Fruit fly (Drosophila melanogaster) whole organism, embryonic: ENCODE data around the gene Rab3GAP1.

Source experiments
- B-H1 ChIP-seq: fragments of 200-800 bp; sonication (Bioruptor generic); IDR thresholded peaks from 3 replicates; pipeline ENCODE4 v1.3.6; 2022; ENCODE audit warnings: missing biosample characterization, missing genetic modification characterization
- CG10959 ChIP-seq: fragments of 200-800 bp; sonication (Bioruptor generic); IDR thresholded peaks from 2 replicates; pipeline ENCODE4 v1.3.6; 2022; ENCODE audit warnings: missing biosample characterization, missing genetic modification characterization
- CG11093 ChIP-seq: fragments of 200-800 bp; sonication (Bioruptor generic); IDR thresholded peaks from 3 replicates; pipeline ENCODE4 v1.3.6; 2022; ENCODE audit warnings: missing biosample characterization, missing genetic modification characterization
- CG11504 ChIP-seq: fragments of 200-800 bp; sonication (Bioruptor generic); optimal IDR thresholded peaks from 3 replicates; lab custom pipeline; 2019; ENCODE audit warnings: missing biosample characterization, mild to moderate bottlenecking, missing genetic modification characterization, moderate library complexity
- CG11560 ChIP-seq: fragments of 200-800 bp; sonication (Bioruptor generic); IDR thresholded peaks from 3 replicates; pipeline ENCODE4 v1.3.6; 2022; ENCODE audit warnings: missing biosample characterization, missing genetic modification characterization
- CG11696 ChIP-seq: fragments of 200-800 bp; sonication (Bioruptor generic); IDR thresholded peaks from 2 replicates; pipeline ENCODE4 v1.3.6; 2022; ENCODE audit warnings: missing biosample characterization, missing genetic modification characterization
- CG13894 ChIP-seq: fragments of 200-800 bp; sonication (Bioruptor generic); optimal IDR thresholded peaks from 3 replicates; lab custom pipeline; 2018; ENCODE audit warnings: missing biosample characterization, mild to moderate bottlenecking, missing genetic modification characterization, moderate library complexity
- CG14014 ChIP-seq: fragments of 200-800 bp; sonication (Bioruptor generic); IDR thresholded peaks from 2 replicates; pipeline ENCODE4 v1.3.6; 2022; ENCODE audit warnings: missing biosample characterization, missing genetic modification characterization
- CG16815 ChIP-seq: fragments of 200-800 bp; sonication (Bioruptor generic); optimal IDR thresholded peaks from 3 replicates; lab custom pipeline; 2017; ENCODE audit warnings: missing biosample characterization, mild to moderate bottlenecking, missing genetic modification characterization
- CG18262 ChIP-seq: fragments of 200-800 bp; optimal IDR thresholded peaks from 3 replicates; lab custom pipeline; 2019; ENCODE audit warnings: missing biosample characterization, mild to moderate bottlenecking, missing genetic modification characterization, moderate library complexity
- CG1832 ChIP-seq: fragments of 200-800 bp; sonication (Bioruptor generic); optimal IDR thresholded peaks from 2 replicates; lab custom pipeline; 2017; ENCODE audit warnings: missing biosample characterization, mild to moderate bottlenecking, missing genetic modification characterization, inconsistent platforms
- CG34224 ChIP-seq: fragments of 200-800 bp; sonication (Bioruptor generic); IDR thresholded peaks from 3 replicates; pipeline ENCODE4 v1.3.6; 2022; ENCODE audit warnings: missing biosample characterization, missing genetic modification characterization; ENCODE audit not compliant: partially characterized antibody
- CG34376 ChIP-seq: fragments of 200-800 bp; sonication (Bioruptor generic); optimal IDR thresholded peaks from 2 replicates; lab custom pipeline; 2018; ENCODE audit warnings: missing biosample characterization, mild to moderate bottlenecking, missing genetic modification characterization
- CG4360 ChIP-seq: fragments of 200-800 bp; sonication (Bioruptor generic); IDR thresholded peaks from 2 replicates; pipeline ENCODE4 v1.3.6; 2022; ENCODE audit warnings: missing biosample characterization, missing genetic modification characterization
- CG4730 ChIP-seq: fragments of 200-800 bp; sonication (Bioruptor generic); IDR thresholded peaks from 2 replicates; pipeline ENCODE4 v1.3.6; 2022; ENCODE audit warnings: missing biosample characterization, missing genetic modification characterization
- CG5245 ChIP-seq: fragments of 200-800 bp; sonication (Bioruptor generic); optimal IDR thresholded peaks from 3 replicates; lab custom pipeline; 2016; ENCODE audit warnings: missing biosample characterization, missing genetic modification characterization
- CG6654 ChIP-seq: fragments of 200-800 bp; sonication (Bioruptor generic); optimal IDR thresholded peaks from 2 replicates; lab custom pipeline; 2017; ENCODE audit warnings: missing biosample characterization, mild to moderate bottlenecking, missing genetic modification characterization
- CG7372 ChIP-seq: fragments of 200-800 bp; sonication (Bioruptor generic); IDR thresholded peaks from 2 replicates; pipeline ENCODE4 v1.3.6; 2022; ENCODE audit warnings: missing biosample characterization, missing genetic modification characterization
- CG8089 ChIP-seq: fragments of 200-800 bp; sonication (Bioruptor generic); optimal IDR thresholded peaks from 3 replicates; lab custom pipeline; 2016; ENCODE audit warnings: missing biosample characterization, missing genetic modification characterization
- CG9727 ChIP-seq: fragments of 200-800 bp; sonication (Bioruptor generic); optimal IDR thresholded peaks from 3 replicates; lab custom pipeline; 2017; ENCODE audit warnings: missing biosample characterization, mild to moderate bottlenecking, missing genetic modification characterization
- Deaf1 ChIP-seq: fragments of 200-800 bp; optimal IDR thresholded peaks from 3 replicates; lab custom pipeline; 2019; ENCODE audit warnings: missing biosample characterization, mild to moderate bottlenecking, missing genetic modification characterization, moderate library complexity
- Ets65A ChIP-seq: fragments of 200-800 bp; sonication (Bioruptor generic); peaks from one replicate; lab custom pipeline; 2016; ENCODE audit warnings: missing biosample characterization, missing genetic modification characterization
- Fer1 ChIP-seq: fragments of 200-800 bp; sonication (Bioruptor generic); optimal IDR thresholded peaks from 2 replicates; lab custom pipeline; 2017; ENCODE audit warnings: missing biosample characterization, mild to moderate bottlenecking, missing genetic modification characterization
- Fer2 ChIP-seq: fragments of 200-800 bp; sonication (Bioruptor generic); optimal IDR thresholded peaks from 2 replicates; lab custom pipeline; 2018; ENCODE audit warnings: missing biosample characterization, mild to moderate bottlenecking, missing genetic modification characterization, moderate library complexity
- Gsc ChIP-seq: fragments of 200-800 bp; sonication (Bioruptor generic); IDR thresholded peaks from 2 replicates; pipeline ENCODE4 v1.3.6; 2022; ENCODE audit warnings: missing biosample characterization, missing genetic modification characterization
- HHEX ChIP-seq: fragments of 200-800 bp; sonication (Bioruptor generic); optimal IDR thresholded peaks from 3 replicates; lab custom pipeline; 2017; ENCODE audit warnings: missing biosample characterization, mild to moderate bottlenecking, missing genetic modification characterization, missing genetic modification reagents
- HLH54F ChIP-seq: fragments of 200-800 bp; sonication (Bioruptor generic); optimal IDR thresholded peaks from 3 replicates; lab custom pipeline; 2016; ENCODE audit warnings: missing biosample characterization, missing genetic modification characterization
- Hmr ChIP-seq: fragments of 200-800 bp; sonication (Bioruptor generic); optimal IDR thresholded peaks from 3 replicates; lab custom pipeline; 2017; ENCODE audit warnings: mild to moderate bottlenecking, missing biosample characterization, missing genetic modification reagents, missing genetic modification characterization
- Hr3 ChIP-seq: fragments of 200-800 bp; sonication (Bioruptor generic); optimal IDR thresholded peaks from 3 replicates; lab custom pipeline; 2016; ENCODE audit warnings: missing biosample characterization, missing genetic modification characterization
- Lhr ChIP-seq: fragments of 200-800 bp; sonication (Bioruptor generic); optimal IDR thresholded peaks from 3 replicates; lab custom pipeline; 2017; ENCODE audit warnings: mild to moderate bottlenecking, missing biosample characterization, missing genetic modification reagents, missing genetic modification characterization
- Lpt ChIP-seq: fragments of >200 bp; optimal IDR thresholded peaks from 2 replicates; lab custom pipeline; 2018; ENCODE audit warnings: missing biosample characterization, missing genetic modification characterization
- ab ChIP-seq: fragments of 200-800 bp; sonication (Bioruptor generic); optimal IDR thresholded peaks from 2 replicates; lab custom pipeline; 2016; ENCODE audit warnings: missing biosample characterization, missing genetic modification characterization
- ap ChIP-seq: fragments of 200-800 bp; sonication (Bioruptor generic); IDR thresholded peaks from 2 replicates; pipeline ENCODE4 v1.3.6; 2022; ENCODE audit warnings: missing biosample characterization, missing genetic modification characterization
- ara ChIP-seq: fragments of 200-800 bp; sonication (Bioruptor generic); IDR thresholded peaks from 2 replicates; pipeline ENCODE4 v1.3.6; 2022; ENCODE audit warnings: missing biosample characterization, missing genetic modification characterization
- az2 ChIP-seq: fragments of 200-800 bp; sonication (Bioruptor generic); optimal IDR thresholded peaks from 3 replicates; lab custom pipeline; 2016; ENCODE audit warnings: missing biosample characterization, missing genetic modification characterization
- emc ChIP-seq: fragments of 200-800 bp; sonication (Bioruptor generic); optimal IDR thresholded peaks from 2 replicates; lab custom pipeline; 2016; ENCODE audit warnings: missing biosample characterization, missing genetic modification characterization
- exex ChIP-seq: fragments of 200-800 bp; sonication (Bioruptor generic); optimal IDR thresholded peaks from 4 replicates; lab custom pipeline; 2018; ENCODE audit warnings: missing biosample characterization, mild to moderate bottlenecking, missing genetic modification characterization, moderate library complexity
- fd3F ChIP-seq: fragments of 200-800 bp; sonication (Bioruptor generic); optimal IDR thresholded peaks from 2 replicates; lab custom pipeline; 2018; ENCODE audit warnings: missing biosample characterization, mild to moderate bottlenecking, missing genetic modification characterization, moderate library complexity
- grau ChIP-seq: fragments of 200-800 bp; optimal IDR thresholded peaks from 3 replicates; lab custom pipeline; 2019; ENCODE audit warnings: missing biosample characterization, mild to moderate bottlenecking, missing genetic modification characterization, moderate library complexity
- gsb-n ChIP-seq: fragments of 200-800 bp; sonication (Bioruptor generic); optimal IDR thresholded peaks from 3 replicates; lab custom pipeline; 2018; ENCODE audit warnings: missing biosample characterization, mild to moderate bottlenecking, missing genetic modification characterization
- klu ChIP-seq: fragments of 200-800 bp; sonication (Bioruptor generic); IDR thresholded peaks from 2 replicates; pipeline ENCODE4 v1.3.6; 2022; ENCODE audit warnings: missing biosample characterization, missing genetic modification characterization
- luna ChIP-seq: fragments of 200-800 bp; sonication (Bioruptor generic); optimal IDR thresholded peaks from 2 replicates; lab custom pipeline; 2016; ENCODE audit warnings: missing biosample characterization, missing genetic modification characterization
- maf-S ChIP-seq: fragments of 200-800 bp; sonication (Bioruptor generic); optimal IDR thresholded peaks from 2 replicates; lab custom pipeline; 2016; ENCODE audit warnings: missing biosample characterization, missing genetic modification characterization
- org-1 ChIP-seq: fragments of 200-800 bp; sonication (Bioruptor generic); optimal IDR thresholded peaks from 2 replicates; lab custom pipeline; 2017; ENCODE audit warnings: missing biosample characterization, missing genetic modification characterization
- salm ChIP-seq: fragments of 200-800 bp; sonication (Bioruptor generic); optimal IDR thresholded peaks from 2 replicates; lab custom pipeline; 2018; ENCODE audit warnings: missing biosample characterization, mild to moderate bottlenecking, missing genetic modification characterization
- slp2 ChIP-seq: fragments of 200-800 bp; sonication (Bioruptor generic); optimal IDR thresholded peaks from 2 replicates; lab custom pipeline; 2016; ENCODE audit warnings: missing biosample characterization, missing genetic modification characterization
- sr ChIP-seq: fragments of 200-800 bp; sonication (Bioruptor generic); IDR thresholded peaks from 3 replicates; pipeline ENCODE4 v1.3.6; 2022; ENCODE audit warnings: missing biosample characterization, missing genetic modification characterization
- twi ChIP-seq: fragments of 200-800 bp; optimal IDR thresholded peaks from 2 replicates; lab custom pipeline; 2019; ENCODE audit warnings: missing biosample characterization, mild to moderate bottlenecking, missing genetic modification characterization, moderate library complexity
- wek ChIP-seq: fragments of 200-800 bp; sonication (Bioruptor generic); optimal IDR thresholded peaks from 3 replicates; lab custom pipeline; 2018; ENCODE audit warnings: missing biosample characterization, mild to moderate bottlenecking, missing genetic modification characterization, moderate library complexity
- wor ChIP-seq: fragments of 200-800 bp; sonication (Bioruptor generic); IDR thresholded peaks from 2 replicates; pipeline ENCODE4 v1.3.6; 2022; ENCODE audit warnings: missing biosample characterization, missing genetic modification characterization
- zf30C ChIP-seq: fragments of 200-800 bp; sonication (Bioruptor generic); optimal IDR thresholded peaks from 3 replicates; lab custom pipeline; 2018; ENCODE audit warnings: missing biosample characterization, mild to moderate bottlenecking, missing genetic modification characterization
- zfh1 ChIP-seq: fragments of 200-800 bp; sonication (Bioruptor generic); IDR thresholded peaks from 3 replicates; pipeline ENCODE4 v1.3.6; 2022; ENCODE audit warnings: missing biosample characterization, missing genetic modification characterization

Gene Rab3GAP1

DNA sequence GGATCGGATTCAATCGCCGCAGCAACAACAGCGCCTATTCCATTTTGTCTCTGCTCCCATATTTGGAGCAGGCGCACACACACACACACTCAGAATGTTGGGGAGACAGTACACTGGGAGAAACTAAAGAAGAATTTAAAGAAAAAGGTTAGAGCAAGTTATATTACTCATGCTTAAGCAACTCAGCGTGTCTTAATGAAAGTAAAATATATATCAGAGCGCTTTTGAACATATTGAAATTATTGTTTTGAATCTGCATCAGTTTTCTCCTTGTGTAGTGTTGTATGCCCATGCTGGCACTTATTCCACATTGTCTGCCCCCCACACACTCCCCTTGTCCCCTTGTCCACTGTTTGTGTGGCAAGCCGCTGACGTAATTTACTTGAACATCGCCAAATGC, 20.8 kb downstream of the Rab3GAP1 start (continued):
- TF ChIP-seq HLH54F (GFP tag; lab: Kevin White, UChicago) (peak; percentile 55), CG10959 (GFP tag; lab: Robert Waterston, UW) (peak; percentile 62), CG6654 (GFP tag; lab: Kevin White, UChicago) (peak; percentile 29), CG11504 (tag; lab: Kevin White, UChicago) (peak; percentile 90), salm (tag; lab: Kevin White, UChicago) (peak; percentile 49), ab (peak; percentile 63), wor (GFP tag; lab: Robert Waterston, UW) (peak; percentile 42), zf30C (GFP tag; lab: Kevin White, UChicago) (peak; percentile 9), sr (GFP tag; lab: Robert Waterston, UW) (peak; percentile 54; the same call in 2 of the 3 replicates), klu (peak; percentile 71), CG34224 (GFP tag; lab: Robert Waterston, UW) (no peak), CG8089 (GFP tag; lab: Kevin White, UChicago) (peak; percentile 62), luna (no peak), Fer1 (GFP tag; lab: Kevin White, UChicago) (peak; percentile 88), zfh1 (GFP tag; lab: Robert Waterston, UW) (peak; percentile 83), CG9727 (GFP tag; lab: Kevin White, UChicago) (peak; percentile 75), fd3F (peak; percentile 61), wek (GFP tag; lab: Kevin White, UChicago) (no peak), Hmr (peak; percentile 86), az2 (GFP tag; lab: Kevin White, UChicago) (peak; percentile 73), CG18262 (peak; percentile 70), CG34376 (peak; percentile 8), grau (tag; lab: Kevin White, UChicago) (peak; percentile 76), Fer2 (peak; percentile 51), org-1 (GFP tag; lab: Kevin White, UChicago) (peak; percentile 75), CG11696 (GFP tag; lab: Robert Waterston, UW) (peak; percentile 41; the same call in 1 of the 2 replicates), CG11093 (GFP tag; lab: Robert Waterston, UW) (peak; percentile 51; the same call in 1 of the 3 replicates), CG14014 (GFP tag; lab: Robert Waterston, UW) (peak; percentile 85), Hr3 (GFP tag; lab: Kevin White, UChicago) (peak; percentile 72), exex (peak; percentile 27), CG1832 (GFP tag; lab: Kevin White, UChicago) (no peak), CG16815 (GFP tag; lab: Kevin White, UChicago) (peak; percentile 49), CG4730 (GFP tag; lab: Robert Waterston, UW) (peak; percentile 63), Ets65A (GFP tag; lab: Kevin White, UChicago) (peak; percentile 97), ap (peak; percentile 69), emc (peak; percentile 50), CG13894 (peak; percentile 59), Deaf1 (tag; lab: Kevin White, UChicago) (peak; percentile 54), ara (GFP tag; lab: Robert Waterston, UW) (peak; percentile 70; the same call in 1 of the 2 replicates), HHEX (peak; percentile 76), CG11560 (tag; lab: Robert Waterston, UW) (peak; percentile 73; the same call in 2 of the 3 replicates), Gsc (GFP tag; lab: Robert Waterston, UW) (peak; percentile 34; the same call in 1 of the 2 replicates), CG4360 (no peak), twi (no peak), gsb-n (tag; lab: Kevin White, UChicago) (peak; percentile 41), B-H1 (peak; percentile 53; the same call in 2 of the 3 replicates), Lhr (no peak), maf-S (GFP tag; lab: Kevin White, UChicago) (peak; percentile 68), slp2 (GFP tag; lab: Kevin White, UChicago) (peak; percentile 54), CG5245 (peak; percentile 88), Lpt (GFP tag; lab: Kevin White, UChicago) (no peak), CG7372 (GFP tag; lab: Robert Waterston, UW) (peak; percentile 73)
